Worm (Caenorhabditis elegans) whole organism, L1 larva: Measurements from ENCODE around the gene F54C8.1.
A peak's percentile ranks its signal among the peaks of the same experiment; 100 is the strongest.

Experiments
- C04F5.9 ChIP-seq: sonication (generic microtip); optimal IDR thresholded peaks from 2 replicates; lab custom pipeline; 2016; ENCODE audit warnings: missing genetic modification characterization, missing compliant biosample characterization
- F16B12.6 ChIP-seq: fragments of 150-350 bp; optimal IDR thresholded peaks from 2 replicates; lab custom pipeline; 2014; ENCODE audit warnings: missing biosample characterization, missing genetic modification characterization
- alr-1 ChIP-seq: fragments of 200-800 bp; sonication (Bioruptor generic); optimal IDR thresholded peaks from 2 replicates; lab custom pipeline; 2018; ENCODE audit warnings: borderline replicate concordance, mild to moderate bottlenecking, missing genetic modification characterization, missing compliant biosample characterization
- ama-1 ChIP-seq: fragments of 150-350 bp; optimal IDR thresholded peaks from 2 replicates; lab custom pipeline; 2014
- ceh-63 ChIP-seq: fragments of 200-800 bp; sonication (Bioruptor generic); optimal IDR thresholded peaks from 2 replicates; lab custom pipeline; 2018; ENCODE audit warnings: mild to moderate bottlenecking, missing genetic modification characterization, missing compliant biosample characterization
- ceh-8 ChIP-seq: fragments of 200-800 bp; sonication (Bioruptor generic); optimal IDR thresholded peaks from 2 replicates; lab custom pipeline; 2018; ENCODE audit warnings: mild to moderate bottlenecking, missing genetic modification characterization, moderate library complexity, missing compliant biosample characterization
- ceh-82 ChIP-seq, 3 experiments: fragments of 150-350 bp in 1 of 3; sonication (generic microtip) in 2 of 3; optimal IDR thresholded peaks; 2 replicates each; lab custom pipeline; 2014 to 2017; ENCODE audit warnings: missing biosample characterization in 3 of 3, missing genetic modification characterization in 3 of 3
- ces-1 ChIP-seq: fragments of 150-350 bp; optimal IDR thresholded peaks from 2 replicates; lab custom pipeline; 2014; ENCODE audit warnings: missing biosample characterization, missing genetic modification reagents, missing genetic modification characterization
- dpl-1 ChIP-seq, 3 experiments: fragments of 150-350 bp in 2 of 3; sonication (generic microtip) in 1 of 3; optimal IDR thresholded peaks; 2 replicates each; lab custom pipeline; 2014 to 2017; ENCODE audit warnings: missing biosample characterization in 3 of 3, missing genetic modification characterization in 3 of 3, missing genetic modification reagents in 3 of 3
- dsc-1 ChIP-seq: sonication (generic microtip); optimal IDR thresholded peaks from 2 replicates; lab custom pipeline; 2016; ENCODE audit warnings: mild to moderate bottlenecking, missing genetic modification characterization, missing compliant biosample characterization
- efl-3 ChIP-seq: fragments of 200-800 bp; sonication (Bioruptor generic); optimal IDR thresholded peaks from 2 replicates; lab custom pipeline; 2018; ENCODE audit warnings: mild to moderate bottlenecking, missing genetic modification characterization, missing compliant biosample characterization
- egl-13 ChIP-seq: sonication (generic microtip); optimal IDR thresholded peaks from 2 replicates; lab custom pipeline; 2016; ENCODE audit warnings: missing genotype, missing genetic modification reagents, missing genetic modification characterization, missing compliant biosample characterization
- ets-5 ChIP-seq: fragments of 200-800 bp; sonication (Bioruptor generic); IDR thresholded peaks from 2 replicates; pipeline ENCODE4 v1.3.6; 2022; ENCODE audit warnings: missing genetic modification characterization, missing compliant biosample characterization
- fkh-8 ChIP-seq: sonication (generic microtip); optimal IDR thresholded peaks from 2 replicates; lab custom pipeline; 2016; ENCODE audit warnings: mild to moderate bottlenecking, missing genetic modification characterization, missing compliant biosample characterization
- irx-1 ChIP-seq: sonication (generic microtip); optimal IDR thresholded peaks from 2 replicates; lab custom pipeline; 2016; ENCODE audit warnings: missing genetic modification characterization, missing compliant biosample characterization
- jun-1 ChIP-seq: fragments of 150-350 bp; optimal IDR thresholded peaks from 2 replicates; lab custom pipeline; 2014; ENCODE audit warnings: missing biosample characterization, missing genetic modification reagents, missing genetic modification characterization
- lin-13 ChIP-seq: fragments of 150-350 bp; optimal IDR thresholded peaks from 2 replicates; lab custom pipeline; 2014; ENCODE audit warnings: missing biosample characterization, missing genetic modification reagents, missing genetic modification characterization
- lin-14 ChIP-seq: fragments of 200-800 bp; sonication (Bioruptor generic); optimal IDR thresholded peaks from 2 replicates; lab custom pipeline; 2018; ENCODE audit warnings: mild to moderate bottlenecking, missing genetic modification characterization, moderate library complexity, missing compliant biosample characterization
- lin-35 ChIP-seq, 2 experiments: fragments of 150-350 bp; optimal IDR thresholded peaks; 2 replicates each; lab custom pipeline; 2014; ENCODE audit warnings: missing biosample characterization in 2 of 2, missing genetic modification characterization in 2 of 2, missing genetic modification reagents in 2 of 2
- lin-39 ChIP-seq: fragments of 150-350 bp; optimal IDR thresholded peaks from 2 replicates; lab custom pipeline; 2014; ENCODE audit warnings: missing biosample characterization, missing genetic modification reagents, missing genetic modification characterization
- lir-3 ChIP-seq: sonication (generic microtip); optimal IDR thresholded peaks from 2 replicates; lab custom pipeline; 2016; ENCODE audit warnings: mild to moderate bottlenecking, missing genetic modification characterization, moderate library complexity, missing compliant biosample characterization; ENCODE audit not compliant: poor library complexity
- lsy-2 ChIP-seq, 2 experiments: fragments of 150-350 bp; optimal IDR thresholded peaks; 2 replicates each; lab custom pipeline; 2014; ENCODE audit warnings: missing biosample characterization in 2 of 2, missing genetic modification characterization in 2 of 2
- mab-9 ChIP-seq: fragments of 200-800 bp; sonication (Bioruptor generic); IDR thresholded peaks from 2 replicates; pipeline ENCODE4 v1.3.6; 2022; ENCODE audit warnings: missing genetic modification reagents, missing genetic modification characterization, missing compliant biosample characterization
- nhr-11 ChIP-seq: fragments of 150-350 bp; optimal IDR thresholded peaks from 2 replicates; lab custom pipeline; 2014; ENCODE audit warnings: missing biosample characterization, missing genetic modification characterization
- nhr-12 ChIP-seq: sonication (generic microtip); optimal IDR thresholded peaks from 2 replicates; lab custom pipeline; 2017; ENCODE audit warnings: missing biosample characterization, missing genetic modification characterization
- nhr-28 ChIP-seq: fragments of 150-350 bp; optimal IDR thresholded peaks from 2 replicates; lab custom pipeline; 2014; ENCODE audit warnings: missing biosample characterization, missing genetic modification characterization
- nhr-47 ChIP-seq: sonication (generic microtip); optimal IDR thresholded peaks from 2 replicates; lab custom pipeline; 2016; ENCODE audit warnings: mild to moderate bottlenecking, missing genetic modification characterization, moderate library complexity, missing compliant biosample characterization
- nhr-71 ChIP-seq: sonication (generic microtip); optimal IDR thresholded peaks from 2 replicates; lab custom pipeline; 2016; ENCODE audit warnings: mild to moderate bottlenecking, missing genetic modification characterization, moderate library complexity, missing compliant biosample characterization
- nhr-90 ChIP-seq: sonication (generic microtip); optimal IDR thresholded peaks from 2 replicates; lab custom pipeline; 2016; ENCODE audit warnings: mild to moderate bottlenecking, missing genetic modification characterization, missing compliant biosample characterization; ENCODE audit not compliant: poor library complexity
- pag-3 ChIP-seq: sonication (generic microtip); optimal IDR thresholded peaks from 2 replicates; lab custom pipeline; 2017; ENCODE audit warnings: missing genetic modification characterization, mild to moderate bottlenecking, missing compliant biosample characterization, antibody characterized with exemption, borderline replicate concordance; ENCODE audit not compliant: insufficient read depth
- pax-3 ChIP-seq: fragments of 200-800 bp; sonication (Bioruptor generic); optimal IDR thresholded peaks from 2 replicates; lab custom pipeline; 2018; ENCODE audit warnings: mild to moderate bottlenecking, missing genetic modification characterization, moderate library complexity, missing compliant biosample characterization
- pqm-1 ChIP-seq: sonication (generic microtip); optimal IDR thresholded peaks from 3 replicates; lab custom pipeline; 2017; ENCODE audit warnings: missing biosample characterization, missing genetic modification characterization
- skn-1 ChIP-seq: fragments of 150-350 bp; optimal IDR thresholded peaks from 2 replicates; lab custom pipeline; 2014; ENCODE audit warnings: missing biosample characterization, missing genetic modification characterization
- snpc-4 ChIP-seq: fragments of 150-350 bp; optimal IDR thresholded peaks from 2 replicates; lab custom pipeline; 2014; ENCODE audit warnings: missing biosample characterization, missing genetic modification characterization
- sup-37 ChIP-seq: fragments of 200-800 bp; sonication (Bioruptor generic); optimal IDR thresholded peaks from 2 replicates; lab custom pipeline; 2018; ENCODE audit warnings: mild to moderate bottlenecking, missing genetic modification characterization, missing compliant biosample characterization
- tlp-1 ChIP-seq: fragments of 150-350 bp; optimal IDR thresholded peaks from 2 replicates; lab custom pipeline; 2014; ENCODE audit warnings: missing biosample characterization, missing genetic modification characterization
- unc-130 ChIP-seq: fragments of 150-350 bp; optimal IDR thresholded peaks from 2 replicates; lab custom pipeline; 2017; ENCODE audit warnings: missing biosample characterization, missing genetic modification characterization, inconsistent platforms
- unc-86 ChIP-seq: sonication (generic microtip); optimal IDR thresholded peaks from 2 replicates; lab custom pipeline; 2016; ENCODE audit warnings: missing genetic modification characterization, missing compliant biosample characterization
- unc-98 ChIP-seq: fragments of 200-800 bp; sonication (Bioruptor generic); IDR thresholded peaks from 2 replicates; pipeline ENCODE4 v1.3.6; 2022; ENCODE audit warnings: missing genetic modification characterization, missing compliant biosample characterization
- xbp-1 ChIP-seq: sonication (generic microtip); optimal IDR thresholded peaks from 2 replicates; lab custom pipeline; 2016; ENCODE audit warnings: missing genetic modification characterization, missing compliant biosample characterization
- zag-1 ChIP-seq: fragments of 150-350 bp; optimal IDR thresholded peaks from 2 replicates; lab custom pipeline; 2014; ENCODE audit warnings: missing biosample characterization, missing genetic modification characterization

The F54C8.1 gene

DNA sequence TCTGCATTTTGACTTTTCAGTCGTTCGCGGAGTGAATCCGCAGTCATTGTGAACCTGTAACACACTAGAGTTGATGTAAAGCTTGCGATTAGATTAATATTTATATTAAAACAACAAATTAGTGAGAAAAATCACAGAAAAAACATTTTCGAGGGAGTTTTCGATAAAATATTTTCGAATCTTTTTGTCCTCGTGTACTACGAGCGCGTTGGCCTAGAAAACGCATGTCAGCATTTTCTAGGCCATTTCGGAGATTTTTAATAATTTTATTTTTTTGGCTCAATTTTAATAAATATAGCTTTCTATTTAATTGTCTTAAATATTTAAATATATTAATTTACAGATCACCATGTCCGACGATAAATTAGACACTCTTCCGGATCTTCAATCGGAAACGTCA, 25.9 kb downstream of the F54C8.1 start, which contains the start of gene B0464.9 (continued):
- TF ChIP-seq ceh-8 (GFP tag; lab: Kevin White, UChicago) (no peak), efl-3 (GFP tag; lab: Kevin White, UChicago) (no peak), zag-1 (tag; lab: Kevin White, UChicago) (no peak), lin-13 (GFP tag; lab: Kevin White, UChicago) (no peak), lin-35 (GFP tag; optimal IDR thresholded peaks at IDR 0.05; lab: Kevin White, UChicago) (peak; percentile 55 to 61), lin-14 (GFP tag; lab: Kevin White, UChicago) (peak; percentile 70), jun-1 (tag; lab: Kevin White, UChicago) (no peak), alr-1 (tag; lab: Kevin White, UChicago) (no peak), lin-39 (tag; lab: Kevin White, UChicago) (peak; percentile 5), lir-3 (tag; lab: Kevin White, UChicago) (peak; percentile 90), pag-3 (no peak), nhr-12 (tag; lab: Kevin White, UChicago) (no peak), unc-86 (tag; lab: Kevin White, UChicago) (peak; percentile 48), irx-1 (tag; lab: Kevin White, UChicago) (peak; percentile 90), unc-130 (tag; lab: Kevin White, UChicago) (no peak), fkh-8 (tag; lab: Kevin White, UChicago) (peak; percentile 58), nhr-71 (peak; percentile 84), unc-98 (GFP tag; lab: Robert Waterston, UW) (peak; percentile 64; the same call in 1 of the 2 replicates), F16B12.6 (no peak), C04F5.9 (peak; percentile 79), ceh-82 (tag; optimal IDR thresholded peaks at IDR 0.05; lab: Kevin White, UChicago) (peak; percentile 31 to 66 (median 52)), ama-1 (lab: Kevin White, UChicago) (no peak), egl-13 (tag; lab: Kevin White, UChicago) (peak; percentile 78), nhr-47 (peak; percentile 83), pax-3 (peak; percentile 67), ces-1 (GFP tag; lab: Kevin White, UChicago) (no peak), xbp-1 (peak; percentile 74), tlp-1 (tag; lab: Kevin White, UChicago) (no peak), mab-9 (GFP tag; lab: Robert Waterston, UW) (no peak), dsc-1 (peak; percentile 78)

DNA sequence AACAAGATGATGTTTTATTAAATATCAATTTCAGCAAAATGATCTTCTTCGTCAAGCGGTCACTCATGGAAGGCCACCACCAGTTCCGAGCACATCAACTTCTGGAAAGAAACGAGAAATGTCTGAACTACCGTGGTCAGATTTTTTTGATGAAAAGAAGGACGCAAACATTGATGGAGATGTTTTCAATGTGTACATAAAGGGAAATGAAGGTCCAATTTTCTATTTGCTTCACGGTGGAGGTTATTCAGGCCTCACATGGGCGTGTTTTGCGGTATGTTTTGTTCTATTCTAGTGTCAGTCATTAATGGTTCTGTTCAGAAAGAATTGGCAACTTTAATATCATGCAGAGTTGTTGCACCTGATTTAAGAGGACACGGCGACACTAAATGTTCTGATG, 26.4 kb downstream of the F54C8.1 start, which contains the start of gene B0464.6:
B0464.6 (minus strand) TSS at position 101 of the 400 bp plus-strand sequence.
- TF ChIP-seq pax-3 (no peak), lsy-2 (tag; optimal IDR thresholded peaks at IDR 0.05; lab: Kevin White, UChicago) (no peak), nhr-90 (tag; lab: Kevin White, UChicago) (no peak), efl-3 (GFP tag; lab: Kevin White, UChicago) (no peak), skn-1 (no peak), ceh-63 (GFP tag; lab: Kevin White, UChicago) (no peak), sup-37 (no peak), nhr-11 (tag; lab: Kevin White, UChicago) (no peak), dpl-1 (GFP tag; optimal IDR thresholded peaks at IDR 0.05; lab: Kevin White, UChicago) (no peak), lin-14 (GFP tag; lab: Kevin White, UChicago) (no peak), snpc-4 (tag; lab: Kevin White, UChicago) (no peak), nhr-12 (tag; lab: Kevin White, UChicago) (no peak), ets-5 (GFP tag; lab: Robert Waterston, UW) (no peak), pqm-1 (tag; lab: Kevin White, UChicago) (no peak), unc-130 (tag; lab: Kevin White, UChicago) (no peak), nhr-28 (tag; lab: Kevin White, UChicago) (no peak)
